Fruit fly (Drosophila melanogaster) whole organism, embryonic: ENCODE data around the gene CG18213.

Source experiments
- Ada2b ChIP-seq: fragments of 200-800 bp; sonication (Bioruptor generic); IDR thresholded peaks from 2 replicates; pipeline ENCODE4 v1.3.6; 2022; ENCODE audit warnings: missing biosample characterization, missing genetic modification characterization
- Aef1 ChIP-seq: fragments of 200-800 bp; sonication (Bioruptor generic); IDR thresholded peaks from 3 replicates; pipeline ENCODE4 v1.3.6; 2022; ENCODE audit warnings: missing biosample characterization, missing genetic modification characterization
- Atf-2 ChIP-seq: fragments of 200-800 bp; sonication (Bioruptor generic); optimal IDR thresholded peaks from 2 replicates; lab custom pipeline; 2016; ENCODE audit warnings: missing biosample characterization, missing genetic modification characterization
- BEAF-32 ChIP-seq: fragments of 200-800 bp; sonication (Bioruptor generic); optimal IDR thresholded peaks from 3 replicates; lab custom pipeline; 2017; ENCODE audit warnings: missing biosample characterization, missing genetic modification characterization, mild to moderate bottlenecking, moderate library complexity, missing genetic modification reagents
- Bteb2 ChIP-seq: fragments of 200-800 bp; sonication (Bioruptor generic); optimal IDR thresholded peaks from 2 replicates; lab custom pipeline; 2016; ENCODE audit warnings: missing biosample characterization, missing genetic modification characterization
- CG10654 ChIP-seq: fragments of 200-800 bp; sonication (Bioruptor generic); optimal IDR thresholded peaks from 2 replicates; lab custom pipeline; 2016; ENCODE audit warnings: missing biosample characterization, missing genetic modification characterization
- CG11696 ChIP-seq: fragments of 200-800 bp; sonication (Bioruptor generic); IDR thresholded peaks from 2 replicates; pipeline ENCODE4 v1.3.6; 2022; ENCODE audit warnings: missing biosample characterization, missing genetic modification characterization
- CG12236 ChIP-seq: fragments of 200-800 bp; sonication (Bioruptor generic); optimal IDR thresholded peaks from 2 replicates; lab custom pipeline; 2016; ENCODE audit warnings: missing biosample characterization, missing genetic modification characterization
- CG14965 ChIP-seq: fragments of 200-800 bp; sonication (Bioruptor generic); optimal IDR thresholded peaks from 2 replicates; lab custom pipeline; 2016; ENCODE audit warnings: missing biosample characterization, missing genetic modification characterization, borderline replicate concordance
- CG15073 ChIP-seq: fragments of 200-800 bp; sonication (Bioruptor generic); optimal IDR thresholded peaks from 2 replicates; lab custom pipeline; 2016; ENCODE audit warnings: missing biosample characterization, missing genetic modification characterization
- CG15696 ChIP-seq: fragments of 200-800 bp; sonication (Bioruptor generic); optimal IDR thresholded peaks from 2 replicates; lab custom pipeline; 2019; ENCODE audit warnings: missing biosample characterization, mild to moderate bottlenecking, missing genetic modification characterization, moderate library complexity
- CG16813 ChIP-seq: fragments of 200-800 bp; sonication (Bioruptor generic); IDR thresholded peaks from 3 replicates; pipeline ENCODE4 v1.3.6; 2022; ENCODE audit warnings: missing biosample characterization, missing genetic modification characterization; ENCODE audit not compliant: partially characterized antibody
- CG17802 ChIP-seq: fragments of 200-800 bp; sonication (Bioruptor generic); optimal IDR thresholded peaks from 2 replicates; lab custom pipeline; 2018; ENCODE audit warnings: missing biosample characterization, mild to moderate bottlenecking, missing genetic modification characterization, moderate library complexity
- CG30020 ChIP-seq: fragments of 200-800 bp; optimal IDR thresholded peaks from 2 replicates; lab custom pipeline; 2019; ENCODE audit warnings: missing biosample characterization, mild to moderate bottlenecking, missing genetic modification characterization, moderate library complexity
- CG34422 ChIP-seq: fragments of 200-800 bp; sonication (Bioruptor generic); IDR thresholded peaks from 3 replicates; pipeline ENCODE4 v1.3.6; 2022; ENCODE audit warnings: missing biosample characterization, missing genetic modification characterization
- CG42726 ChIP-seq: fragments of 200-800 bp; sonication (Bioruptor generic); IDR thresholded peaks from 2 replicates; pipeline ENCODE4 v1.3.6; 2022; ENCODE audit warnings: missing biosample characterization, missing genetic modification characterization; ENCODE audit not compliant: partially characterized antibody
- CG4424 ChIP-seq: fragments of 200-800 bp; sonication (Bioruptor generic); optimal IDR thresholded peaks from 3 replicates; lab custom pipeline; 2016; ENCODE audit warnings: missing biosample characterization, missing genetic modification characterization
- CG4854 ChIP-seq: fragments of 200-800 bp; sonication (Bioruptor generic); optimal IDR thresholded peaks from 2 replicates; lab custom pipeline; 2016; ENCODE audit warnings: missing biosample characterization, missing genetic modification characterization, inconsistent platforms
- CTCF ChIP-seq: fragments of 200-800 bp; sonication (Bioruptor generic); optimal IDR thresholded peaks from 2 replicates; lab custom pipeline; 2017; ENCODE audit warnings: missing biosample characterization, mild to moderate bottlenecking, missing genetic modification characterization, moderate library complexity
- Ets97D ChIP-seq: fragments of 200-800 bp; sonication (Bioruptor generic); optimal IDR thresholded peaks from 3 replicates; lab custom pipeline; 2016; ENCODE audit warnings: missing biosample characterization, missing genetic modification characterization
- Hmx ChIP-seq: fragments of 200-800 bp; sonication (Bioruptor generic); optimal IDR thresholded peaks from 2 replicates; lab custom pipeline; 2016; ENCODE audit warnings: missing biosample characterization, missing genetic modification characterization
- Hr39 ChIP-seq: fragments of >200 bp; optimal IDR thresholded peaks from 2 replicates; lab custom pipeline; 2017
- Mad ChIP-seq: fragments of 200-800 bp; sonication (Bioruptor generic); optimal IDR thresholded peaks from 2 replicates; lab custom pipeline; 2016; ENCODE audit warnings: missing biosample characterization, missing genetic modification characterization
- Rx ChIP-seq: fragments of 200-800 bp; sonication (Bioruptor generic); IDR thresholded peaks from 2 replicates; pipeline ENCODE4 v1.3.6; 2022; ENCODE audit warnings: missing biosample characterization, missing genetic modification characterization
- Scr ChIP-seq: fragments of 200-800 bp; sonication (Bioruptor generic); IDR thresholded peaks from 2 replicates; pipeline ENCODE4 v1.3.6; 2022; ENCODE audit warnings: missing biosample characterization, missing genetic modification characterization; ENCODE audit not compliant: partially characterized antibody
- Six4 ChIP-seq: fragments of 200-800 bp; sonication (Bioruptor generic); optimal IDR thresholded peaks from 2 replicates; lab custom pipeline; 2016; ENCODE audit warnings: missing biosample characterization, missing genetic modification characterization
- Usf ChIP-seq: fragments of 200-800 bp; sonication (Bioruptor generic); optimal IDR thresholded peaks from 2 replicates; lab custom pipeline; 2017; ENCODE audit warnings: missing genotype, missing biosample characterization, missing genetic modification characterization
- YL-1 ChIP-seq: fragments of 200-800 bp; sonication (Bioruptor generic); optimal IDR thresholded peaks from 3 replicates; lab custom pipeline; 2017; ENCODE audit warnings: missing biosample characterization, mild to moderate bottlenecking, missing genetic modification characterization
- abd-A ChIP-seq: fragments of 200-800 bp; sonication (Bioruptor generic); optimal IDR thresholded peaks from 3 replicates; lab custom pipeline; 2019; ENCODE audit warnings: missing biosample characterization, mild to moderate bottlenecking, missing genetic modification characterization, moderate library complexity
- bcd ChIP-seq: fragments of 200-800 bp; sonication (Bioruptor generic); optimal IDR thresholded peaks from 2 replicates; lab custom pipeline; 2017; ENCODE audit warnings: missing biosample characterization, mild to moderate bottlenecking, missing genetic modification characterization
- crc ChIP-seq: fragments of 200-800 bp; sonication (Bioruptor generic); optimal IDR thresholded peaks from 2 replicates; lab custom pipeline; 2016; ENCODE audit warnings: missing biosample characterization, missing genetic modification characterization
- disco-r ChIP-seq: fragments of 200-800 bp; sonication (Bioruptor generic); optimal IDR thresholded peaks from 2 replicates; lab custom pipeline; 2016; ENCODE audit warnings: missing biosample characterization, missing genetic modification characterization
- ems ChIP-seq: fragments of 200-800 bp; sonication (Bioruptor generic); optimal IDR thresholded peaks from 3 replicates; lab custom pipeline; 2016; ENCODE audit warnings: missing biosample characterization, missing genetic modification characterization
- fd96Cb ChIP-seq: fragments of 200-800 bp; sonication (Bioruptor generic); optimal IDR thresholded peaks from 2 replicates; lab custom pipeline; 2018; ENCODE audit warnings: missing biosample characterization, mild to moderate bottlenecking, missing genetic modification characterization, moderate library complexity
- gce ChIP-seq: fragments of 200-800 bp; sonication (Bioruptor generic); IDR thresholded peaks from 3 replicates; pipeline ENCODE4 v1.3.6; 2022; ENCODE audit warnings: missing biosample characterization, missing genetic modification characterization
- gsb ChIP-seq: fragments of 200-800 bp; sonication (Bioruptor generic); IDR thresholded peaks from 2 replicates; pipeline ENCODE4 v1.3.6; 2022; ENCODE audit warnings: missing biosample characterization, missing genetic modification characterization
- jing ChIP-seq: fragments of 200-800 bp; sonication (Bioruptor generic); optimal IDR thresholded peaks from 2 replicates; lab custom pipeline; 2018; ENCODE audit warnings: missing biosample characterization, mild to moderate bottlenecking, missing genetic modification characterization
- ken ChIP-seq: fragments of 200-800 bp; sonication (Bioruptor generic); IDR thresholded peaks from 3 replicates; pipeline ENCODE4 v1.3.6; 2022; ENCODE audit warnings: missing biosample characterization, missing genetic modification characterization
- knrl ChIP-seq: fragments of 200-800 bp; sonication (Bioruptor generic); IDR thresholded peaks from 3 replicates; pipeline ENCODE4 v1.3.6; 2022; ENCODE audit warnings: missing biosample characterization, missing genetic modification characterization; ENCODE audit not compliant: partially characterized antibody
- nom ChIP-seq: fragments of 200-800 bp; sonication (Bioruptor generic); optimal IDR thresholded peaks from 2 replicates; lab custom pipeline; 2017; ENCODE audit warnings: missing biosample characterization, missing genetic modification characterization, mild to moderate bottlenecking, moderate library complexity, missing genetic modification reagents
- p53 ChIP-seq: fragments of 200-800 bp; sonication (Bioruptor generic); optimal IDR thresholded peaks from 2 replicates; lab custom pipeline; 2016; ENCODE audit warnings: missing biosample characterization, missing genetic modification characterization
- pan ChIP-seq, 4 experiments: fragments of >200 bp in 3 of 4; fragments of 200-800 bp in 1 of 4; sonication (Bioruptor generic) in 1 of 4; optimal IDR thresholded peaks in 3 of 4; IDR thresholded peaks in 1 of 4; 2 replicates each; pipeline versions ENCODE4 v1.3.6 to Lab custom; 2017 to 2022; ENCODE audit warnings: missing biosample characterization in 2 of 4, missing genetic modification characterization in 2 of 4, mixed read lengths in 1 of 4
- ro ChIP-seq: fragments of 200-800 bp; sonication (Bioruptor generic); IDR thresholded peaks from 2 replicates; pipeline ENCODE4 v1.3.6; 2022; ENCODE audit warnings: missing biosample characterization, missing genetic modification characterization
- sr ChIP-seq: fragments of 200-800 bp; sonication (Bioruptor generic); IDR thresholded peaks from 3 replicates; pipeline ENCODE4 v1.3.6; 2022; ENCODE audit warnings: missing biosample characterization, missing genetic modification characterization
- stwl ChIP-seq: fragments of 200-800 bp; sonication (Bioruptor generic); optimal IDR thresholded peaks from 3 replicates; lab custom pipeline; 2018; ENCODE audit warnings: missing biosample characterization, mild to moderate bottlenecking, missing genetic modification characterization, moderate library complexity
- tll ChIP-seq, 2 experiments: fragments of 200-800 bp in 1 of 2; fragments of >200 bp in 1 of 2; sonication (Bioruptor generic) in 1 of 2; optimal IDR thresholded peaks; 2 replicates each; lab custom pipeline; 2017 to 2019; ENCODE audit warnings: missing biosample characterization in 2 of 2, missing genetic modification characterization in 2 of 2, mild to moderate bottlenecking in 1 of 2, moderate library complexity in 1 of 2
- toy ChIP-seq: fragments of 200-800 bp; sonication (Bioruptor generic); IDR thresholded peaks from 2 replicates; pipeline ENCODE4 v1.3.6; 2022; ENCODE audit warnings: missing biosample characterization, missing genetic modification characterization
- ttk ChIP-seq: fragments of 200-800 bp; sonication (Bioruptor generic); IDR thresholded peaks from 2 replicates; pipeline ENCODE4 v2.1.2; 2022; ENCODE audit warnings: missing biosample characterization, missing genetic modification characterization
- twi ChIP-seq: fragments of 200-800 bp; optimal IDR thresholded peaks from 2 replicates; lab custom pipeline; 2019; ENCODE audit warnings: missing biosample characterization, mild to moderate bottlenecking, missing genetic modification characterization, moderate library complexity
- tx ChIP-seq: fragments of 200-800 bp; sonication (Bioruptor generic); optimal IDR thresholded peaks from 2 replicates; lab custom pipeline; 2016; ENCODE audit warnings: missing biosample characterization, missing genetic modification characterization
- unc-4 ChIP-seq: fragments of 200-800 bp; sonication (Bioruptor generic); IDR thresholded peaks from 2 replicates; pipeline ENCODE4 v1.3.6; 2022; ENCODE audit warnings: missing biosample characterization, missing genetic modification characterization; ENCODE audit not compliant: partially characterized antibody

Gene CG18213

DNA sequence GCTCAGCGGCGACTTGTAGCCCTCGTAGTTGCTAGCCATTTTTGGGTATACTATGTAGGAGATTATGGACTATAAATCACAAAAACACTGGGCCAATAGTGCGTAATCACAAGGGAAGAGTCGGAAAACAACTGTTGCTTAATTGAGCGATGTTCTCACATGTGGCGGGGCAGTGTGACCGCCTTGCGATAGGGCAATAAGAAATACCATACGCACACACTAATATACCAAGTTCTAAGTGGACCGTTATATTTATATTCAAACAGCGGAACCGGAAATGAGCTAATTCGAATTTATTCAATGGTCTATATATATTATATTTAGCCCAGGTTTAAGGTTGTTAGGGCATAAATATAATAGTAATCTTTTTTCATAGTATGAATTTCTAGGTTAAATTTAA, 19.0 kb downstream of the CG18213 start, which contains the start of gene Adsl (continued):
- TF ChIP-seq sr (GFP tag; lab: Robert Waterston, UW) (no peak), stwl (peak; percentile 99), Scr (GFP tag; lab: Robert Waterston, UW) (peak; percentile 33; the same call in 1 of the 2 replicates), CG34422 (peak; percentile 42; the same call in 1 of the 3 replicates), fd96Cb (no peak), CG4854 (GFP tag; lab: Kevin White, UChicago) (no peak), Hmx (GFP tag; lab: Kevin White, UChicago) (no peak), toy (GFP tag; lab: Robert Waterston, UW) (0 out of 2 replicates have a peak, but pooled peaks have one; percentile 16), CG12236 (GFP tag; lab: Kevin White, UChicago) (no peak), ken (GFP tag; lab: Robert Waterston, UW) (no peak), Ets97D (GFP tag; lab: Kevin White, UChicago) (peak; percentile 99), CG4424 (GFP tag; lab: Kevin White, UChicago) (peak; percentile 74), gce (GFP tag; lab: Robert Waterston, UW) (no peak), disco-r (GFP tag; lab: Kevin White, UChicago) (no peak), nom (no peak), CG16813 (GFP tag; lab: Robert Waterston, UW) (no peak), Rx (GFP tag; lab: Robert Waterston, UW) (no peak), Mad (peak; percentile 18), Six4 (GFP tag; lab: Kevin White, UChicago) (peak; percentile 49), Aef1 (GFP tag; lab: Robert Waterston, UW) (no peak), CG11696 (GFP tag; lab: Robert Waterston, UW) (no peak), pan (optimal IDR thresholded peaks at IDR 0.05; lab: Kevin White, UChicago) (no peak), pan (GFP tag; optimal IDR thresholded peaks at IDR 0.05 in 1 of 2, IDR thresholded peaks at IDR 0.05 in 1 of 2) (peak in 1 of 2 experiments; percentile 65), BEAF-32 (GFP tag; lab: Kevin White, UChicago) (peak; percentile 57), CG14965 (GFP tag; lab: Kevin White, UChicago) (no peak), twi (tag; lab: Kevin White, UChicago) (no peak), CG42726 (GFP tag; lab: Robert Waterston, UW) (no peak), YL-1 (GFP tag; lab: Kevin White, UChicago) (peak; percentile 74), Hr39 (no peak), tll (GFP tag; optimal IDR thresholded peaks at IDR 0.05; lab: Kevin White, UChicago) (no peak), CG17802 (tag; lab: Kevin White, UChicago) (peak; percentile 46), crc (GFP tag; lab: Kevin White, UChicago) (no peak), p53 (GFP tag; lab: Kevin White, UChicago) (peak; percentile 13), ttk (GFP tag; lab: Robert Waterston, UW) (no peak), CG15696 (tag; lab: Kevin White, UChicago) (peak; percentile 3), jing (GFP tag; lab: Kevin White, UChicago) (no peak), Ada2b (GFP tag; lab: Robert Waterston, UW) (peak; percentile 19; the same call in 1 of the 2 replicates), bcd (peak; percentile 75), CTCF (GFP tag; lab: Kevin White, UChicago) (peak; percentile 56), ems (GFP tag; lab: Kevin White, UChicago) (no peak), CG15073 (GFP tag; lab: Kevin White, UChicago) (no peak), CG30020 (no peak), tx (GFP tag; lab: Kevin White, UChicago) (no peak), CG10654 (GFP tag; lab: Kevin White, UChicago) (peak; percentile 26), Bteb2 (GFP tag; lab: Kevin White, UChicago) (no peak), gsb (GFP tag; lab: Robert Waterston, UW) (no peak), ro (GFP tag; lab: Robert Waterston, UW) (no peak), abd-A (tag; lab: Kevin White, UChicago) (no peak), unc-4 (0 out of 2 replicates have a peak, but pooled peaks have one; percentile 29), Atf-2 (GFP tag; lab: Kevin White, UChicago) (no peak), knrl (GFP tag; lab: Robert Waterston, UW) (peak; percentile 29; the same call in 1 of the 3 replicates), Usf (GFP tag; lab: Kevin White, UChicago) (no peak)
